Fruit fly (Drosophila melanogaster): Measurements from ENCODE around the gene CG12605.

Gene CG12605

DNA sequence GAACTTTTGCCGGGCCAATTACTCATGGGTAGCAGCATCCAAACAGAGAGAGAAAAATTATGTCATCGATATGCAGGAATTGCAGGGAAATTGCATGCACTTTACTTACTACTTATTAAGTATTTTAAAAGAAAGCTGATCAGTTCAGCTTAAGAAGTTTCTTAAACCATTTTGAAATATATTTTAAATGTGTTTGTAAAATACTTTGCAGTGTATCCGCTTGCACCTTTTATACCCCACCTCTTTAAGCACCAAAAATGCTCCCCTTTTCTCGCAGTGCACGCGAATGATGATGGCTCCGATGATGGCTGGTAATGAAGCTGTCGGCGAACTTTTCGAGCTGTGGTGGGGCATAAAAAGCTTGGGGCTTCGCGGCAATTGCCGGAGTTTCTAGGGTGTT is 12.1 kb downstream of the CG12605 start, which contains the start of gene CG14984 (continued):
- TF ChIP-seq peb (GFP tag; IDR thresholded peaks at IDR 0.05) (no peak), Pdp1 (GFP tag; optimal IDR thresholded peaks at IDR 0.05) (peak in 1 of 2 experiments; percentile 16), run (tag; optimal IDR thresholded peaks at IDR 0.05) (no peak), CG13296 (GFP tag; optimal IDR thresholded peaks at IDR 0.05) (peak; percentile 11), Fer2 (tag; optimal IDR thresholded peaks at IDR 0.05) (no peak), toy (GFP tag; IDR thresholded peaks at IDR 0.05) (0 out of 2 replicates have a peak, but pooled peaks have one; percentile 55), CG11504 (tag; optimal IDR thresholded peaks at IDR 0.05) (peak; percentile 57), ssp (GFP tag; IDR thresholded peaks at IDR 0.05) (no peak), CG4707 (GFP tag; optimal IDR thresholded peaks at IDR 0.05) (no peak), zen2 (GFP tag; IDR thresholded peaks at IDR 0.05; ENCODE audit: partially characterized antibody) (no peak), CG11560 (tag; IDR thresholded peaks at IDR 0.05) (peak; percentile 50; the same call in 1 of the 3 replicates), tx (GFP tag; optimal IDR thresholded peaks at IDR 0.05) (no peak), CG32772 (GFP tag; IDR thresholded peaks at IDR 0.05) (peak; percentile 46; the same call in 1 of the 2 replicates), CG7928 (GFP tag; optimal IDR thresholded peaks at IDR 0.05) (peak; percentile 5), CG33557 (GFP tag; optimal IDR thresholded peaks at IDR 0.05) (no peak), C15 (GFP tag; IDR thresholded peaks at IDR 0.05) (no peak), CG6175 (GFP tag; IDR thresholded peaks at IDR 0.05) (no peak), CG13775 (GFP tag; optimal IDR thresholded peaks at IDR 0.05) (no peak), MESR4 (GFP tag; optimal IDR thresholded peaks at IDR 0.05) (no peak), Sox100B (GFP tag; optimal IDR thresholded peaks at IDR 0.05) (no peak), stwl (tag; optimal IDR thresholded peaks at IDR 0.05) (no peak), aop (GFP tag; IDR thresholded peaks at IDR 0.05) (no peak), trem (tag; optimal IDR thresholded peaks at IDR 0.05) (no peak), CG17385 (GFP tag; optimal IDR thresholded peaks at IDR 0.05) (no peak), Nf-YA (GFP tag; IDR thresholded peaks at IDR 0.05) (no peak), CG10565 (GFP tag; optimal IDR thresholded peaks at IDR 0.05) (no peak), CG6254 (GFP tag; optimal IDR thresholded peaks at IDR 0.05) (no peak), CG30431 (GFP tag; optimal IDR thresholded peaks at IDR 0.05) (no peak), Atf3 (GFP tag; optimal IDR thresholded peaks at IDR 0.05) (no peak), Stat92E (GFP tag; optimal IDR thresholded peaks at IDR 0.05) (no peak), lbe (GFP tag; optimal IDR thresholded peaks at IDR 0.05) (peak; percentile 67), dmrt99B (tag; optimal IDR thresholded peaks at IDR 0.05) (peak; percentile 28), CG12236 (GFP tag; optimal IDR thresholded peaks at IDR 0.05) (no peak), CG5180 (GFP tag; optimal IDR thresholded peaks at IDR 0.05) (no peak), cad (GFP tag; optimal IDR thresholded peaks at IDR 0.05) (no peak), grau (tag; optimal IDR thresholded peaks at IDR 0.05) (peak; percentile 39), CG15269 (tag; optimal IDR thresholded peaks at IDR 0.05) (peak; percentile 20), Abd-B (GFP tag; optimal IDR thresholded peaks at IDR 0.05) (no peak), CG6272 (GFP tag; IDR thresholded peaks at IDR 0.05) (0 out of 2 replicates have a peak, but pooled peaks have one; percentile 13), Sry-β (GFP tag; optimal IDR thresholded peaks at IDR 0.05) (no peak), Sry-δ (GFP tag; optimal IDR thresholded peaks at IDR 0.05) (peak; percentile 18), CG6654 (GFP tag; optimal IDR thresholded peaks at IDR 0.05) (no peak), emc (GFP tag; optimal IDR thresholded peaks at IDR 0.05) (no peak), ttk (GFP tag; IDR thresholded peaks at IDR 0.05) (no peak), jigr1 (GFP tag; IDR thresholded peaks at IDR 0.05) (0 out of 3 replicates have a peak, but pooled peaks have one; percentile 18), Ada2b (GFP tag; IDR thresholded peaks at IDR 0.05) (peak; percentile 60), Lpt (GFP tag; optimal IDR thresholded peaks at IDR 0.05) (no peak), CG2129 (GFP tag; IDR thresholded peaks at IDR 0.05; ENCODE audit: partially characterized antibody) (no peak), sc (optimal IDR thresholded peaks at IDR 0.05) (no peak), sc (GFP tag; optimal IDR thresholded peaks at IDR 0.05) (no peak), h (optimal IDR thresholded peaks at IDR 0.05) (no peak)
